Worm (Caenorhabditis elegans): ENCODE measurements around the gene ZK185.5.

Gene ZK185.5

ce11 chrIV:4576847-4577246 is 31.1 kb upstream of the ZK185.5 start:
- TF ChIP-seq unc-55 (GFP tag; optimal IDR thresholded peaks at IDR 0.05), result peak; percentile 61
- TF ChIP-seq lin-39 (tag; optimal IDR thresholded peaks at IDR 0.05), result no peak
- TF ChIP-seq lsy-2 (tag; optimal IDR thresholded peaks at IDR 0.05), result peak in 1 of 2 experiments; percentile 4
- TF ChIP-seq nhr-25 (tag; optimal IDR thresholded peaks at IDR 0.05), result no peak
- no peak for TF ChIP-seq sma-9 (GFP tag; optimal IDR thresholded peaks at IDR 0.05)
- no peak for TF ChIP-seq sma-9 (tag; optimal IDR thresholded peaks at IDR 0.05)
- TF ChIP-seq Y55F3AM.14 (GFP tag; optimal IDR thresholded peaks at IDR 0.05), result no peak
- no peak for TF ChIP-seq unc-39 (tag; optimal IDR thresholded peaks at IDR 0.05)
- no peak for TF ChIP-seq lin-13 (GFP tag; optimal IDR thresholded peaks at IDR 0.05)
- no peak for TF ChIP-seq mdl-1 (tag; optimal IDR thresholded peaks at IDR 0.05)
- no peak for TF ChIP-seq elt-1 (tag; optimal IDR thresholded peaks at IDR 0.05)
- no peak for TF ChIP-seq ceh-82 (tag; optimal IDR thresholded peaks at IDR 0.05)
- no peak for TF ChIP-seq skn-1 (tag; optimal IDR thresholded peaks at IDR 0.05)

DNA sequence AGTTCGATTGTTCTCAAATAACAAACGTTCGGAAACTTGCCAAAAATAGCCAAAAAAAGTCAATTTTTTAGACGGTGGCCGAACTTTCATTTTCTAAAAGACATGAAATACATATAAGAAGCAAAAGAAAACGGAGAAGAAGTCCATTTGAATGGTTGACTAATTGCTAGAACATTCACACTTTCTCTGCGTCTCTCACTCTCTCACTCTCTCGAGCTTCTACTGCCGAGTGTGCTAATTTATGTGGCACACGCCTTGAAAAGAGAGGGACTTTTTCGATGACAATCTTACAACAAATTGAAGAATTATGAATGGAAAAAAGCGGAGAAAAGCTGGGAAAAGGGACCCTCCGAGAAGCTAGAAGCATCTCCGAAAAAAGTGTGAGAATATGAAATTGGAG is 28.3 kb upstream of the ZK185.5 start:
- TF ChIP-seq lin-39 (tag; optimal IDR thresholded peaks at IDR 0.05) (no peak), mab-5 (tag; optimal IDR thresholded peaks at IDR 0.05) (peak; percentile 22), crh-2 (tag; optimal IDR thresholded peaks at IDR 0.05) (peak; percentile 34), zag-1 (tag; optimal IDR thresholded peaks at IDR 0.05) (no peak), unc-55 (GFP tag; optimal IDR thresholded peaks at IDR 0.05) (peak; percentile 8), C34F6.9 (tag; optimal IDR thresholded peaks at IDR 0.05) (peak; percentile 6), nhr-23 (tag; optimal IDR thresholded peaks at IDR 0.05) (no peak), blmp-1 (tag; optimal IDR thresholded peaks at IDR 0.05; ENCODE audit: insufficient read depth) (no peak), nhr-77 (tag; optimal IDR thresholded peaks at IDR 0.05) (no peak), nhr-237 (tag; optimal IDR thresholded peaks at IDR 0.05) (no peak)

- TF ChIP-seq unc-55 (GFP tag; optimal IDR thresholded peaks at IDR 0.05) (peak; percentile 7), C34F6.9 (tag; optimal IDR thresholded peaks at IDR 0.05) (peak; percentile 29), ztf-11 (tag; optimal IDR thresholded peaks at IDR 0.05) (no peak), sma-9 (GFP tag; optimal IDR thresholded peaks at IDR 0.05) (peak; percentile 7), sma-9 (tag; optimal IDR thresholded peaks at IDR 0.05) (no peak), gmeb-1 (tag; optimal IDR thresholded peaks at IDR 0.05) (no peak), Y55F3AM.14 (GFP tag; optimal IDR thresholded peaks at IDR 0.05) (peak; percentile 8)
Measured at ce11 chrIV:4570599-4570998, 24.9 kb upstream of the ZK185.5 start.

ce11 chrIV:4568402-4568891 is 22.7 kb upstream of the ZK185.5 start, which contains the start of gene F28E10.1:
F28E10.1 (plus strand) TSS chrIV:4568841.
- TF ChIP-seq nhr-6 (tag; optimal IDR thresholded peaks at IDR 0.05) (no peak), blmp-1 (tag; optimal IDR thresholded peaks at IDR 0.05; ENCODE audit: insufficient read depth) (no peak), snpc-4 (tag; optimal IDR thresholded peaks at IDR 0.05) (no peak), unc-62 (GFP tag; optimal IDR thresholded peaks at IDR 0.05) (no peak), crh-2 (tag; optimal IDR thresholded peaks at IDR 0.05) (no peak), lsy-2 (tag; optimal IDR thresholded peaks at IDR 0.05) (no peak), sma-9 (GFP tag; optimal IDR thresholded peaks at IDR 0.05) (no peak), sma-9 (tag; optimal IDR thresholded peaks at IDR 0.05) (no peak), nhr-10 (tag; optimal IDR thresholded peaks at IDR 0.05) (no peak), ztf-11 (tag; optimal IDR thresholded peaks at IDR 0.05) (no peak), dmd-4 (tag; optimal IDR thresholded peaks at IDR 0.05) (no peak), nhr-129 (tag; optimal IDR thresholded peaks at IDR 0.05) (no peak), aly-2 (tag; optimal IDR thresholded peaks at IDR 0.05) (no peak), skn-1 (tag; optimal IDR thresholded peaks at IDR 0.05) (no peak), peb-1 (tag; optimal IDR thresholded peaks at IDR 0.05) (no peak), alr-1 (tag; optimal IDR thresholded peaks at IDR 0.05) (no peak), Y55F3AM.14 (GFP tag; optimal IDR thresholded peaks at IDR 0.05) (no peak), elt-1 (tag; optimal IDR thresholded peaks at IDR 0.05) (no peak), egl-27 (tag; optimal IDR thresholded peaks at IDR 0.05) (no peak)

- TF ChIP-seq nhr-237 (tag; optimal IDR thresholded peaks at IDR 0.05), result no peak
- TF ChIP-seq lin-13 (GFP tag; optimal IDR thresholded peaks at IDR 0.05), result no peak
- TF ChIP-seq elt-1 (tag; optimal IDR thresholded peaks at IDR 0.05), result no peak
- no peak for TF ChIP-seq mbf-1 (tag; optimal IDR thresholded peaks at IDR 0.05)
- TF ChIP-seq ztf-4 (tag; optimal IDR thresholded peaks at IDR 0.05), result no peak
- TF ChIP-seq peb-1 (tag; optimal IDR thresholded peaks at IDR 0.05), result no peak
- TF ChIP-seq nhr-25 (tag; optimal IDR thresholded peaks at IDR 0.05), result no peak
Measured at ce11 chrIV:4567343-4567742, 21.6 kb upstream of the ZK185.5 start, which contains the start of gene F28E10.4. F28E10.4 (minus strand) TSS chrIV:4567443.
